Worm (Caenorhabditis elegans): ENCODE measurements around the gene ssr-2.

The ssr-2 gene

ce11 chrX:2794324-2794723 lies 33.2 kb downstream of the ssr-2 start:
- TF ChIP-seq lsy-2 (tag; optimal IDR thresholded peaks at IDR 0.05) = no peak
- TF ChIP-seq lin-32 (GFP tag; optimal IDR thresholded peaks at IDR 0.05) = no peak
- TF ChIP-seq sptf-1 (tag; optimal IDR thresholded peaks at IDR 0.05) = no peak
- TF ChIP-seq nhr-2 (tag; optimal IDR thresholded peaks at IDR 0.05) = no peak
- TF ChIP-seq nhr-12 (tag; optimal IDR thresholded peaks at IDR 0.05) = no peak
- no peak for TF ChIP-seq ceh-83 (GFP tag; optimal IDR thresholded peaks at IDR 0.05)
- no peak for TF ChIP-seq elt-1 (tag; optimal IDR thresholded peaks at IDR 0.05; ENCODE audit: borderline replicate concordance, insufficient read depth)
- TF ChIP-seq drap-1 (GFP tag; optimal IDR thresholded peaks at IDR 0.05) = no peak
- TF ChIP-seq unc-120 (tag; optimal IDR thresholded peaks at IDR 0.05; ENCODE audit: poor library complexity, severe bottlenecking) = no peak
- TF ChIP-seq ztf-11 (tag; optimal IDR thresholded peaks at IDR 0.05) = no peak
- no peak for TF ChIP-seq zip-8 (tag; optimal IDR thresholded peaks at IDR 0.05)
- no peak for TF ChIP-seq hlh-1 (tag; optimal IDR thresholded peaks at IDR 0.05)
- TF ChIP-seq blmp-1 (tag; optimal IDR thresholded peaks at IDR 0.05) = no peak
- no peak for TF ChIP-seq unc-39 (tag; optimal IDR thresholded peaks at IDR 0.05)
- TF ChIP-seq mep-1 (tag; optimal IDR thresholded peaks at IDR 0.05) = no peak
- no peak for TF ChIP-seq ces-1 (GFP tag; optimal IDR thresholded peaks at IDR 0.05)
- no peak for TF ChIP-seq snpc-4 (tag; optimal IDR thresholded peaks at IDR 0.05)
- no peak for TF ChIP-seq nhr-237 (tag; optimal IDR thresholded peaks at IDR 0.05)

ce11 chrX:2793527-2793926 lies 34.0 kb downstream of the ssr-2 start:
- no peak for TF ChIP-seq drap-1 (GFP tag; optimal IDR thresholded peaks at IDR 0.05)
- peak; percentile 22 for TF ChIP-seq cnd-1 (tag; optimal IDR thresholded peaks at IDR 0.05)
- no peak for TF ChIP-seq flh-1 (GFP tag; optimal IDR thresholded peaks at IDR 0.05)
- TF ChIP-seq nhr-2 (tag; optimal IDR thresholded peaks at IDR 0.05) = peak; percentile 97
- TF ChIP-seq nhr-237 (tag; optimal IDR thresholded peaks at IDR 0.05) = no peak
- TF ChIP-seq ceh-39 (tag; optimal IDR thresholded peaks at IDR 0.05) = no peak
- TF ChIP-seq unc-39 (tag; optimal IDR thresholded peaks at IDR 0.05) = no peak
- peak; percentile 17 for TF ChIP-seq ceh-43 (GFP tag; optimal IDR thresholded peaks at IDR 0.05)
- TF ChIP-seq unc-62 (GFP tag; optimal IDR thresholded peaks at IDR 0.05) = peak; percentile 29
- no peak for TF ChIP-seq hlh-1 (tag; optimal IDR thresholded peaks at IDR 0.05)
- no peak for TF ChIP-seq lin-32 (GFP tag; optimal IDR thresholded peaks at IDR 0.05)
- peak; percentile 27 for TF ChIP-seq M03D4.4 (tag; optimal IDR thresholded peaks at IDR 0.05)
- TF ChIP-seq snpc-4 (tag; optimal IDR thresholded peaks at IDR 0.05) = no peak
- peak; percentile 30 for TF ChIP-seq elt-1 (tag; optimal IDR thresholded peaks at IDR 0.05; ENCODE audit: borderline replicate concordance, insufficient read depth)
- TF ChIP-seq nhr-12 (tag; optimal IDR thresholded peaks at IDR 0.05) = no peak
- TF ChIP-seq unc-120 (tag; optimal IDR thresholded peaks at IDR 0.05; ENCODE audit: poor library complexity, severe bottlenecking) = no peak
- no peak for TF ChIP-seq pha-4 (tag; optimal IDR thresholded peaks at IDR 0.05)
- no peak for TF ChIP-seq bed-3 (GFP tag; optimal IDR thresholded peaks at IDR 0.05)
- TF ChIP-seq blmp-1 (tag; optimal IDR thresholded peaks at IDR 0.05) = no peak
- TF ChIP-seq sptf-1 (tag; optimal IDR thresholded peaks at IDR 0.05) = no peak
- no peak for TF ChIP-seq elt-3 (tag; optimal IDR thresholded peaks at IDR 0.05)
- TF ChIP-seq zip-8 (tag; optimal IDR thresholded peaks at IDR 0.05) = no peak
- no peak for TF ChIP-seq mep-1 (tag; optimal IDR thresholded peaks at IDR 0.05)
- TF ChIP-seq mab-5 (tag; optimal IDR thresholded peaks at IDR 0.05) = no peak
- no peak for TF ChIP-seq ceh-83 (GFP tag; optimal IDR thresholded peaks at IDR 0.05)
- TF ChIP-seq sem-2 (GFP tag; optimal IDR thresholded peaks at IDR 0.05) = no peak
- peak; percentile 31 for TF ChIP-seq mls-2 (tag; optimal IDR thresholded peaks at IDR 0.05)
- no peak for TF ChIP-seq tbx-8 (GFP tag; optimal IDR thresholded peaks at IDR 0.05)
- no peak for TF ChIP-seq nhr-76 (tag; optimal IDR thresholded peaks at IDR 0.05)
- no peak for TF ChIP-seq lin-13 (tag; optimal IDR thresholded peaks at IDR 0.05)
- TF ChIP-seq lsy-2 (tag; optimal IDR thresholded peaks at IDR 0.05) = no peak
- TF ChIP-seq nhr-28 (tag; optimal IDR thresholded peaks at IDR 0.05) = no peak
- TF ChIP-seq ztf-11 (tag; optimal IDR thresholded peaks at IDR 0.05) = no peak
- TF ChIP-seq ham-2 (GFP tag; optimal IDR thresholded peaks at IDR 0.05) = no peak
- TF ChIP-seq ces-1 (GFP tag; optimal IDR thresholded peaks at IDR 0.05) = no peak

DNA sequence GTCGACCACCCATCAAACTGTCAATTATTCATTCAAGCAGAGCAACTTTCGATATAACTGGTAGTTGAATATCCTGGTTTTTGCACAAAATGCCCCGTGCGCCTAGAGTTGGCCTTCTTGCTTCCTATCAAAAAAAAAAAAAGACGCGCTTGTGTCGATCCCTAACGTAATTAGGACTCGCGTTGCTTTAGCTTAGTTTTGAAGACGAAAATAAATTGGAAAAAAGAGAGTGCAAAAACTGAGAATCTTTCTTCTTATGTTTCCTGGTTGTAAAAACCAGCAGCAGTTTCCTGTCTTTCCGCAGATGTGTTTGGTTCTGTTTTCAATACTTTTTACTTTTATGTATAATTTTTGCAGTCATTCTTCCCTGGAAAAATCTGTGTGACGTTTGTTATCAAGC lies 49.6 kb downstream of the ssr-2 start:
- TF ChIP-seq ceh-43 (GFP tag; optimal IDR thresholded peaks at IDR 0.05) (no peak), ces-1 (GFP tag; optimal IDR thresholded peaks at IDR 0.05) (peak; percentile 66)

ce11 chrX:2776955-2777354 lies 50.6 kb downstream of the ssr-2 start:
- TF ChIP-seq ceh-83 (GFP tag; optimal IDR thresholded peaks at IDR 0.05) (no peak), blmp-1 (tag; optimal IDR thresholded peaks at IDR 0.05) (no peak), sem-2 (GFP tag; optimal IDR thresholded peaks at IDR 0.05) (no peak), nhr-2 (tag; optimal IDR thresholded peaks at IDR 0.05) (no peak), M03D4.4 (tag; optimal IDR thresholded peaks at IDR 0.05) (no peak), lsy-2 (tag; optimal IDR thresholded peaks at IDR 0.05) (no peak), zip-8 (tag; optimal IDR thresholded peaks at IDR 0.05) (peak; percentile 96)
